Worm (Caenorhabditis elegans) whole organism, young adult: Measurements from ENCODE around the gene spr-3.

ENCODE experiments used
- B0336.3 ChIP-seq: fragments of 200-800 bp; sonication (Bioruptor generic); IDR thresholded peaks from 2 replicates; pipeline ENCODE4 v1.3.6; 2022; ENCODE audit warnings: missing genetic modification characterization, missing compliant biosample characterization
- C17E4.6 ChIP-seq: fragments of 200-800 bp; sonication (Bioruptor generic); IDR thresholded peaks from 2 replicates; pipeline ENCODE4 v1.3.6; 2022; ENCODE audit warnings: missing genetic modification reagents, missing genetic modification characterization, missing compliant biosample characterization
- F10E7.11 ChIP-seq: sonication (generic microtip); optimal IDR thresholded peaks from 2 replicates; lab custom pipeline; 2017; ENCODE audit warnings: mild to moderate bottlenecking, missing genetic modification characterization, moderate library complexity, missing compliant biosample characterization
- F49E8.2 ChIP-seq: sonication (generic microtip); optimal IDR thresholded peaks from 3 replicates; lab custom pipeline; 2017; ENCODE audit warnings: missing genetic modification characterization, mild to moderate bottlenecking, missing compliant biosample characterization, antibody characterized with exemption, moderate library complexity; ENCODE audit not compliant: insufficient read depth
- F52B5.7 ChIP-seq: sonication (generic microtip); optimal IDR thresholded peaks from 2 replicates; lab custom pipeline; 2016; ENCODE audit warnings: mild to moderate bottlenecking, missing genetic modification characterization, missing compliant biosample characterization
- F57A8.1 ChIP-seq: fragments of 200-800 bp; sonication (Bioruptor generic); optimal IDR thresholded peaks from 2 replicates; lab custom pipeline; 2018; ENCODE audit warnings: mild to moderate bottlenecking, missing genetic modification characterization, moderate library complexity, missing compliant biosample characterization
- K11D2.4 ChIP-seq: fragments of 200-800 bp; sonication (Bioruptor generic); IDR thresholded peaks from 2 replicates; pipeline ENCODE4 v1.3.6; 2022; ENCODE audit warnings: missing genetic modification reagents, missing genetic modification characterization, missing compliant biosample characterization
- K12H6.12 ChIP-seq: fragments of 200-800 bp; sonication (Bioruptor generic); optimal IDR thresholded peaks from 2 replicates; lab custom pipeline; 2018; ENCODE audit warnings: mild to moderate bottlenecking, missing genetic modification characterization, missing compliant biosample characterization
- T26A5.8 ChIP-seq: sonication (generic microtip); optimal IDR thresholded peaks from 2 replicates; lab custom pipeline; 2016; ENCODE audit warnings: missing genetic modification characterization, missing compliant biosample characterization
- ZK185.1 ChIP-seq: sonication (generic microtip); optimal IDR thresholded peaks from 2 replicates; lab custom pipeline; 2016; ENCODE audit warnings: mild to moderate bottlenecking, missing genetic modification characterization, missing compliant biosample characterization; ENCODE audit not compliant: poor library complexity, severe bottlenecking
- ama-1 ChIP-seq, 3 experiments: fragments of 150-350 bp in 1 of 3; sonication (generic microtip) in 2 of 3; optimal IDR thresholded peaks; 2 replicates each; lab custom pipeline; 2014 to 2018; ENCODE audit warnings: missing biosample characterization in 2 of 3, missing genetic modification characterization in 2 of 3, missing genetic modification reagents in 2 of 3
- ceh-27 ChIP-seq: fragments of 200-800 bp; sonication (Bioruptor generic); optimal IDR thresholded peaks from 2 replicates; lab custom pipeline; 2018; ENCODE audit warnings: mild to moderate bottlenecking, missing genetic modification characterization, moderate library complexity, missing compliant biosample characterization
- ceh-79 ChIP-seq: sonication (generic microtip); optimal IDR thresholded peaks from 2 replicates; lab custom pipeline; 2017; ENCODE audit warnings: mild to moderate bottlenecking, missing genetic modification characterization, missing compliant biosample characterization
- ceh-91 ChIP-seq: fragments of 200-800 bp; sonication (Bioruptor generic); IDR thresholded peaks from 2 replicates; pipeline ENCODE4 v1.3.6; 2022; ENCODE audit warnings: missing genetic modification reagents, missing genetic modification characterization, missing compliant biosample characterization
- dpff-1 ChIP-seq: sonication (generic microtip); optimal IDR thresholded peaks from 2 replicates; lab custom pipeline; 2017; ENCODE audit warnings: mild to moderate bottlenecking, missing genetic modification characterization, missing compliant biosample characterization
- dpl-1 ChIP-seq: fragments of 150-350 bp; optimal IDR thresholded peaks from 2 replicates; lab custom pipeline; 2014; ENCODE audit warnings: missing biosample characterization, missing genetic modification reagents, missing genetic modification characterization
- efl-1 ChIP-seq: fragments of 150-350 bp; optimal IDR thresholded peaks from 2 replicates; lab custom pipeline; 2014; ENCODE audit warnings: missing biosample characterization, missing genetic modification reagents, missing genetic modification characterization
- ekl-4 ChIP-seq: fragments of 200-800 bp; sonication (Bioruptor generic); IDR thresholded peaks from 2 replicates; pipeline ENCODE4 v1.3.6; 2022; ENCODE audit warnings: missing genetic modification reagents, missing genetic modification characterization, missing compliant biosample characterization
- fkh-3 ChIP-seq: sonication (generic microtip); optimal IDR thresholded peaks from 2 replicates; lab custom pipeline; 2016; ENCODE audit warnings: mild to moderate bottlenecking, missing genetic modification characterization, missing compliant biosample characterization
- gei-17 ChIP-seq: fragments of 200-800 bp; sonication (Bioruptor generic); optimal IDR thresholded peaks from 2 replicates; lab custom pipeline; 2018; ENCODE audit warnings: mild to moderate bottlenecking, missing genetic modification characterization, missing compliant biosample characterization
- hlh-12 ChIP-seq: sonication (generic microtip); optimal IDR thresholded peaks from 2 replicates; lab custom pipeline; 2016; ENCODE audit warnings: missing genetic modification characterization, missing compliant biosample characterization
- hmg-20 ChIP-seq: fragments of 200-800 bp; sonication (Bioruptor generic); IDR thresholded peaks from 2 replicates; pipeline ENCODE4 v1.3.6; 2022; ENCODE audit warnings: missing genetic modification reagents, missing genetic modification characterization, missing compliant biosample characterization
- lin-40 ChIP-seq: sonication (generic microtip); optimal IDR thresholded peaks from 2 replicates; lab custom pipeline; 2016; ENCODE audit warnings: missing genetic modification characterization, mild to moderate bottlenecking, missing compliant biosample characterization, missing genotype, missing genetic modification reagents
- lin-54 ChIP-seq: fragments of 200-800 bp; sonication (Bioruptor generic); optimal IDR thresholded peaks from 2 replicates; lab custom pipeline; 2018; ENCODE audit warnings: mild to moderate bottlenecking, missing genetic modification characterization, missing compliant biosample characterization
- madf-8 ChIP-seq: fragments of 200-800 bp; sonication (Bioruptor generic); conservative IDR thresholded peaks from 2 replicates; pipeline ENCODE4 v1.3.6; 2022; ENCODE audit warnings: missing genetic modification reagents, missing genetic modification characterization, missing compliant biosample characterization
- mcd-1 ChIP-seq: fragments of 200-800 bp; sonication (Bioruptor generic); IDR thresholded peaks from 2 replicates; pipeline ENCODE4 v1.3.6; 2022; ENCODE audit warnings: missing genetic modification reagents, missing genetic modification characterization, missing compliant biosample characterization
- mxl-1 ChIP-seq: sonication (generic microtip); optimal IDR thresholded peaks from 2 replicates; lab custom pipeline; 2016; ENCODE audit warnings: missing genetic modification characterization, missing compliant biosample characterization
- nfya-1 ChIP-seq: sonication (generic microtip); optimal IDR thresholded peaks from 2 replicates; lab custom pipeline; 2017; ENCODE audit warnings: antibody characterized with exemption, missing compliant biosample characterization, missing genetic modification characterization, borderline replicate concordance; ENCODE audit not compliant: insufficient read depth
- nfyb-1 ChIP-seq: fragments of 200-800 bp; sonication (Bioruptor generic); IDR thresholded peaks from 2 replicates; pipeline ENCODE4 v1.3.6; 2022; ENCODE audit warnings: missing genetic modification reagents, missing genetic modification characterization, missing compliant biosample characterization
- nhr-120 ChIP-seq: fragments of 200-800 bp; sonication (Bioruptor generic); IDR thresholded peaks from 2 replicates; pipeline ENCODE4 v1.3.6; 2022; ENCODE audit warnings: missing genetic modification characterization, missing compliant biosample characterization
- nhr-179 ChIP-seq: sonication (generic microtip); optimal IDR thresholded peaks from 2 replicates; lab custom pipeline; 2016; ENCODE audit warnings: mild to moderate bottlenecking, missing genetic modification characterization, missing compliant biosample characterization
- nhr-90 ChIP-seq: sonication (generic microtip); optimal IDR thresholded peaks from 2 replicates; lab custom pipeline; 2016; ENCODE audit warnings: missing genotype, mild to moderate bottlenecking, missing genetic modification characterization, missing compliant biosample characterization
- pbrm-1 ChIP-seq: fragments of 200-800 bp; sonication (Bioruptor generic); IDR thresholded peaks from 2 replicates; pipeline ENCODE4 v1.3.6; 2022; ENCODE audit warnings: missing genetic modification reagents, missing genetic modification characterization, missing compliant biosample characterization
- rec-8 ChIP-seq, 2 experiments: sonication (generic microtip); optimal IDR thresholded peaks; 2 replicates each; lab custom pipeline; 2016; ENCODE audit warnings: mild to moderate bottlenecking in 2 of 2, missing genetic modification characterization in 2 of 2, missing genetic modification reagents in 2 of 2, missing genotype in 2 of 2, missing biosample characterization in 1 of 2, missing compliant biosample characterization in 1 of 2, moderate library complexity in 1 of 2
- repo-1 ChIP-seq: sonication (generic microtip); optimal IDR thresholded peaks from 2 replicates; lab custom pipeline; 2017; ENCODE audit warnings: mild to moderate bottlenecking, missing genetic modification characterization, missing compliant biosample characterization
- snpc-1.1 ChIP-seq: sonication (generic microtip); optimal IDR thresholded peaks from 2 replicates; lab custom pipeline; 2017; ENCODE audit warnings: missing genetic modification characterization, mild to moderate bottlenecking, missing compliant biosample characterization, antibody characterized with exemption, moderate library complexity, missing genotype, missing genetic modification reagents; ENCODE audit not compliant: insufficient read depth
- snpc-4 ChIP-seq, 5 experiments: fragments of 150-350 bp in 1 of 5; sonication (generic microtip) in 4 of 5; optimal IDR thresholded peaks; 2 replicates each; lab custom pipeline; 2014 to 2018; ENCODE audit warnings: missing genetic modification characterization in 5 of 5, missing biosample characterization in 3 of 5, antibody characterized with exemption in 2 of 5, mild to moderate bottlenecking in 2 of 5, missing compliant biosample characterization in 2 of 5, missing genotype in 2 of 5, moderate library complexity in 2 of 5, missing genetic modification reagents in 1 of 5
- somi-1 ChIP-seq: fragments of 200-800 bp; sonication (Bioruptor generic); optimal IDR thresholded peaks from 2 replicates; lab custom pipeline; 2018; ENCODE audit warnings: mild to moderate bottlenecking, missing genetic modification characterization, missing compliant biosample characterization
- unc-130 ChIP-seq: sonication (generic microtip); optimal IDR thresholded peaks from 2 replicates; lab custom pipeline; 2016; ENCODE audit warnings: missing genetic modification reagents, missing genetic modification characterization, missing compliant biosample characterization
- xnd-1 ChIP-seq: sonication (generic microtip); optimal IDR thresholded peaks from 2 replicates; lab custom pipeline; 2016; ENCODE audit warnings: missing genotype, missing genetic modification reagents, missing genetic modification characterization, missing compliant biosample characterization
- zfh-2 ChIP-seq: fragments of 200-800 bp; sonication (Bioruptor generic); conservative IDR thresholded peaks from 2 replicates; pipeline ENCODE4 v1.3.6; 2022; ENCODE audit warnings: missing genetic modification reagents, missing genetic modification characterization, missing compliant biosample characterization
- zim-3 ChIP-seq: sonication (generic microtip); optimal IDR thresholded peaks from 2 replicates; lab custom pipeline; 2017; ENCODE audit warnings: mild to moderate bottlenecking, missing genetic modification characterization, moderate library complexity, missing compliant biosample characterization
- ztf-22 ChIP-seq: fragments of 200-800 bp; sonication (Bioruptor generic); optimal IDR thresholded peaks from 2 replicates; lab custom pipeline; 2018; ENCODE audit warnings: mild to moderate bottlenecking, missing genetic modification characterization, moderate library complexity, missing compliant biosample characterization
- ztf-25 ChIP-seq: fragments of 200-800 bp; sonication (Bioruptor generic); IDR thresholded peaks from 2 replicates; pipeline ENCODE4 v1.3.6; 2022; ENCODE audit warnings: missing genetic modification reagents, missing genetic modification characterization, missing compliant biosample characterization
- ztf-28 ChIP-seq: fragments of 200-800 bp; sonication (Bioruptor generic); IDR thresholded peaks from 2 replicates; pipeline ENCODE4 v1.3.6; 2022; ENCODE audit warnings: missing genetic modification reagents, missing genetic modification characterization, missing compliant biosample characterization
- ztf-3 ChIP-seq: fragments of 200-800 bp; sonication (Bioruptor generic); optimal IDR thresholded peaks from 2 replicates; lab custom pipeline; 2018; ENCODE audit warnings: mild to moderate bottlenecking, missing genetic modification characterization, missing compliant biosample characterization
- ztf-6 ChIP-seq: fragments of 200-800 bp; sonication (Bioruptor generic); IDR thresholded peaks from 2 replicates; pipeline ENCODE4 v1.3.6; 2022; ENCODE audit warnings: missing genetic modification reagents, missing genetic modification characterization, missing compliant biosample characterization

spr-3 gene

ce11 chrX:4532160-4532741, 18.4 kb downstream of the spr-3 start, which contains the start of gene nhr-35 (continued):
- no peak for TF ChIP-seq zfh-2 (GFP tag; lab: Robert Waterston, UW)
- peak; percentile 81 for TF ChIP-seq lin-40 (tag; lab: Kevin White, UChicago)
- no peak for TF ChIP-seq C17E4.6 (GFP tag; lab: Robert Waterston, UW)
- no peak for TF ChIP-seq nhr-179 (tag; lab: Kevin White, UChicago)
- TF ChIP-seq B0336.3 (GFP tag; lab: Robert Waterston, UW), result peak; percentile 69
- TF ChIP-seq nfya-1 (tag; lab: Kevin White, UChicago), result no peak
- no peak for TF ChIP-seq F52B5.7 (tag; lab: Kevin White, UChicago)
- TF ChIP-seq ztf-6 (GFP tag; lab: Robert Waterston, UW), result no peak
- peak; percentile 82 for TF ChIP-seq nfyb-1 (GFP tag; lab: Robert Waterston, UW)
- peak; percentile 63 for TF ChIP-seq repo-1 (tag; lab: Kevin White, UChicago)
- TF ChIP-seq ama-1 (optimal IDR thresholded peaks at IDR 0.05; lab: Kevin White, UChicago), result no peak
- TF ChIP-seq ama-1 (GFP tag; optimal IDR thresholded peaks at IDR 0.05; lab: Kevin White, UChicago), result no peak
- peak; percentile 86 for TF ChIP-seq ztf-22 (GFP tag; lab: Kevin White, UChicago)
- 0 out of 2 replicates have a peak, but pooled peaks have one; percentile 30 for TF ChIP-seq ekl-4 (GFP tag; lab: Robert Waterston, UW)
- TF ChIP-seq K11D2.4 (GFP tag; lab: Robert Waterston, UW), result peak; percentile 64; the same call in 1 of the 2 replicates
- TF ChIP-seq F49E8.2 (tag; lab: Kevin White, UChicago), result no peak
- TF ChIP-seq ceh-27 (GFP tag; lab: Kevin White, UChicago), result peak; percentile 54
- TF ChIP-seq ztf-3 (GFP tag; lab: Kevin White, UChicago), result peak; percentile 26
- peak; percentile 80 for TF ChIP-seq somi-1 (GFP tag; lab: Kevin White, UChicago)
- TF ChIP-seq zim-3 (tag; lab: Kevin White, UChicago), result no peak
- TF ChIP-seq hmg-20 (GFP tag; lab: Robert Waterston, UW), result no peak
- TF ChIP-seq efl-1 (GFP tag; lab: Kevin White, UChicago), result no peak
- no peak for TF ChIP-seq F57A8.1 (GFP tag; lab: Kevin White, UChicago)
- no peak for TF ChIP-seq snpc-1.1 (tag; lab: Kevin White, UChicago)
- no peak for TF ChIP-seq snpc-4 (GFP tag; optimal IDR thresholded peaks at IDR 0.05; lab: Kevin White, UChicago)
- TF ChIP-seq snpc-4 (tag; optimal IDR thresholded peaks at IDR 0.05; lab: Kevin White, UChicago), result peak in 3 of 4 experiments; percentile 33 to 46 (median 44)
- peak; percentile 5 for TF ChIP-seq ZK185.1 (tag; lab: Kevin White, UChicago)
- peak; percentile 38; the same call in 1 of the 2 replicates for TF ChIP-seq mcd-1
- TF ChIP-seq ceh-91 (GFP tag; lab: Robert Waterston, UW), result no peak
- no peak for TF ChIP-seq madf-8
- 0 out of 2 replicates have a peak, but pooled peaks have one; percentile 26 for TF ChIP-seq pbrm-1 (GFP tag; lab: Robert Waterston, UW)
- no peak for TF ChIP-seq T26A5.8 (tag; lab: Kevin White, UChicago)
- TF ChIP-seq rec-8 (tag; optimal IDR thresholded peaks at IDR 0.05; lab: Kevin White, UChicago), result no peak
- TF ChIP-seq nhr-120 (GFP tag; lab: Robert Waterston, UW), result no peak
- TF ChIP-seq dpl-1 (GFP tag; lab: Kevin White, UChicago), result no peak
- TF ChIP-seq mxl-1 (tag; lab: Kevin White, UChicago), result no peak
- TF ChIP-seq F10E7.11, result no peak
- no peak for TF ChIP-seq xnd-1 (tag; lab: Kevin White, UChicago)
- TF ChIP-seq lin-54 (GFP tag; lab: Kevin White, UChicago), result peak; percentile 27
- TF ChIP-seq gei-17 (GFP tag; lab: Kevin White, UChicago), result peak; percentile 33
- TF ChIP-seq dpff-1 (tag; lab: Kevin White, UChicago), result no peak
- peak; percentile 29 for TF ChIP-seq K12H6.12
- no peak for TF ChIP-seq ceh-79 (tag; lab: Kevin White, UChicago)
- no peak for TF ChIP-seq unc-130 (GFP tag; lab: Kevin White, UChicago)
- no peak for TF ChIP-seq hlh-12 (tag; lab: Kevin White, UChicago)
- TF ChIP-seq ztf-25, result no peak
- TF ChIP-seq ztf-28, result no peak
- TF ChIP-seq fkh-3 (tag; lab: Kevin White, UChicago), result no peak
- peak; percentile 72 for TF ChIP-seq nhr-90
